Fruit fly (Drosophila melanogaster): ENCODE results near the gene eIF3a.

Gene eIF3a

DNA sequence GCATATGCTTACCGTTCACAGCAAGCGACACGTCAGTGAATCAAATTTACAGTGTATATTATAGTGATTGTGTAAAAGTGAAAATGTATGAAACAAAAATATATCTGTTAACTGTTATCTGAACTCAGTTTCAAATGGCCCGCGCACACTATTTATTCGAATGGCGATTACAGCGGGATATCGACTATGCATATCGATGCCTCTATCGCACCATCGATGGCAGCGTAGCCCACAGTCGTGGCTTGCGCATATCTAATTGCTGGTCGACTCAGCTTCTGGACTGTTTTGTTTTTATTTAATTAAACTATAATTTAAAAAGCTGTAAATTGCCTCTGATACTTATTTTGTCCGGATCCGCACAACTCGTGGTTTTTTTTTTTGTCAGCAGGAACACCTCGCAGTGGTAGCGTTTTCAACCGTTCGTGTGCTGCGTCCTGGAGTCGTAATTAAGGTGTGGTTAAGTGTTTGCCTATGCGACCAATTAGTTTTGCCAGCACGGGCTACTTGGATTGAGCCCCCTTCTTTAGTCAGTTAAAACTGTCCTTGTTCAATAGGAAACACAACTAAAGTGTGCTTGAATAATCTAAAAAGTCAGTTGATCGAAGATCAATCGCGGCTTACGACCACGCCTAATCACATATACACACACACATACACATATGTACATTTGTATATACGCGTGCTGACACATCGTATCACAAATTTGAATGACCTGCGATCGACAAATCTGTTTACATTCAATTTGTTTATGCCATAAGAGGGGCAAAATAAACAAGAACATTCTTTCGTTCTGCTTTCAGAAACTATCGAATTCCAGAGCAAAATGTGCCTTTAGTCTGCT lies 52.4 kb downstream of the eIF3a start, which contains the start of gene Cont (continued):
- no peak for TF ChIP-seq chif (GFP tag; optimal IDR thresholded peaks at IDR 0.05)
- no peak for TF ChIP-seq CG15073 (GFP tag; optimal IDR thresholded peaks at IDR 0.05)
- no peak for TF ChIP-seq tx (GFP tag; optimal IDR thresholded peaks at IDR 0.05)
- no peak for TF ChIP-seq CG3407 (GFP tag; optimal IDR thresholded peaks at IDR 0.05)
- TF ChIP-seq bab2 (GFP tag; optimal IDR thresholded peaks at IDR 0.05) = no peak
- TF ChIP-seq CHES-1-like (GFP tag; optimal IDR thresholded peaks at IDR 0.05) = no peak
- no peak for TF ChIP-seq Fer2 (tag; optimal IDR thresholded peaks at IDR 0.05)
- TF ChIP-seq Eip74EF (GFP tag; optimal IDR thresholded peaks at IDR 0.05) = no peak
- no peak for TF ChIP-seq CG1647 (GFP tag; optimal IDR thresholded peaks at IDR 0.05)
- TF ChIP-seq odd (GFP tag; optimal IDR thresholded peaks at IDR 0.05) = no peak
- TF ChIP-seq sd (tag; optimal IDR thresholded peaks at IDR 0.05) = no peak
- no peak for TF ChIP-seq gcm (GFP tag; optimal IDR thresholded peaks at IDR 0.05)
- peak; percentile 68 for TF ChIP-seq CG1603 (tag; optimal IDR thresholded peaks at IDR 0.05)
- TF ChIP-seq CG2129 (GFP tag; IDR thresholded peaks at IDR 0.05; ENCODE audit: partially characterized antibody) = peak; percentile 62
- no peak for TF ChIP-seq sr (GFP tag; IDR thresholded peaks at IDR 0.05)
- TF ChIP-seq Gsc (GFP tag; IDR thresholded peaks at IDR 0.05) = no peak
- TF ChIP-seq Taf1 (GFP tag; IDR thresholded peaks at IDR 0.05) = no peak
- TF ChIP-seq CG7839 (tag; optimal IDR thresholded peaks at IDR 0.05) = no peak
- TF ChIP-seq fd96Cb (tag; optimal IDR thresholded peaks at IDR 0.05) = no peak
- no peak for TF ChIP-seq kni (GFP tag; optimal IDR thresholded peaks at IDR 0.05)
- TF ChIP-seq CG10959 (GFP tag; IDR thresholded peaks at IDR 0.05) = no peak
- no peak for TF ChIP-seq chm (GFP tag; IDR thresholded peaks at IDR 0.05)
- TF ChIP-seq MTF-1 (GFP tag; optimal IDR thresholded peaks at IDR 0.05; ENCODE audit: borderline replicate concordance) = no peak
- no peak for TF ChIP-seq HHEX (GFP tag; optimal IDR thresholded peaks at IDR 0.05)
- TF ChIP-seq tio (GFP tag; optimal IDR thresholded peaks at IDR 0.05) = no peak
- TF ChIP-seq CG17328 (GFP tag; IDR thresholded peaks at IDR 0.05) = no peak
- peak; percentile 93 for TF ChIP-seq CG16813 (GFP tag; IDR thresholded peaks at IDR 0.05; ENCODE audit: partially characterized antibody)
- TF ChIP-seq pan (optimal IDR thresholded peaks at IDR 0.05) = no peak
- TF ChIP-seq pan (GFP tag; optimal IDR thresholded peaks at IDR 0.05 in 1 of 2, IDR thresholded peaks at IDR 0.05 in 1 of 2) = peak in 1 of 2 experiments; percentile 7
- TF ChIP-seq stwl (tag; optimal IDR thresholded peaks at IDR 0.05) = peak; percentile 55
- TF ChIP-seq sc (optimal IDR thresholded peaks at IDR 0.05) = no peak
- TF ChIP-seq sc (GFP tag; optimal IDR thresholded peaks at IDR 0.05) = no peak
- TF ChIP-seq dm (GFP tag; optimal IDR thresholded peaks at IDR 0.05) = no peak
- no peak for TF ChIP-seq dmrt11E (tag; optimal IDR thresholded peaks at IDR 0.05)
- no peak for TF ChIP-seq btn (GFP tag; optimal IDR thresholded peaks at IDR 0.05)
- TF ChIP-seq ssp (GFP tag; IDR thresholded peaks at IDR 0.05) = no peak
- no peak for TF ChIP-seq C15 (GFP tag; IDR thresholded peaks at IDR 0.05)
- TF ChIP-seq CG11456 (GFP tag; IDR thresholded peaks at IDR 0.05) = no peak
- no peak for TF ChIP-seq Rx (GFP tag; IDR thresholded peaks at IDR 0.05)
- peak; percentile 40 for TF ChIP-seq Sin3A (optimal IDR thresholded peaks at IDR 0.05)
- peak; percentile 30 for TF ChIP-seq nmo (GFP tag; optimal IDR thresholded peaks at IDR 0.05)
- peak; percentile 20 for TF ChIP-seq Neu2 (GFP tag; optimal IDR thresholded peaks at IDR 0.05; ENCODE audit: borderline replicate concordance)
- TF ChIP-seq CG17912 (GFP tag; optimal IDR thresholded peaks at IDR 0.05) = no peak
- no peak for TF ChIP-seq Awh (GFP tag; IDR thresholded peaks at IDR 0.05)
- TF ChIP-seq oc (tag; optimal IDR thresholded peaks at IDR 0.05) = no peak
- peak; percentile 93 for TF ChIP-seq CG14860 (GFP tag; IDR thresholded peaks at IDR 0.05; ENCODE audit: partially characterized antibody)
- TF ChIP-seq NFAT (GFP tag; IDR thresholded peaks at IDR 0.05) = no peak
- no peak for TF ChIP-seq HLH54F (GFP tag; optimal IDR thresholded peaks at IDR 0.05)
- TF ChIP-seq CG7271 (tag; optimal IDR thresholded peaks at IDR 0.05) = no peak
- TF ChIP-seq gsb-n (tag; optimal IDR thresholded peaks at IDR 0.05) = peak; percentile 29

Data from whole organism, embryonic.